Fruit fly (Drosophila melanogaster): Measurements from ENCODE around the gene Mat89Ba.

Gene Mat89Ba

DNA sequence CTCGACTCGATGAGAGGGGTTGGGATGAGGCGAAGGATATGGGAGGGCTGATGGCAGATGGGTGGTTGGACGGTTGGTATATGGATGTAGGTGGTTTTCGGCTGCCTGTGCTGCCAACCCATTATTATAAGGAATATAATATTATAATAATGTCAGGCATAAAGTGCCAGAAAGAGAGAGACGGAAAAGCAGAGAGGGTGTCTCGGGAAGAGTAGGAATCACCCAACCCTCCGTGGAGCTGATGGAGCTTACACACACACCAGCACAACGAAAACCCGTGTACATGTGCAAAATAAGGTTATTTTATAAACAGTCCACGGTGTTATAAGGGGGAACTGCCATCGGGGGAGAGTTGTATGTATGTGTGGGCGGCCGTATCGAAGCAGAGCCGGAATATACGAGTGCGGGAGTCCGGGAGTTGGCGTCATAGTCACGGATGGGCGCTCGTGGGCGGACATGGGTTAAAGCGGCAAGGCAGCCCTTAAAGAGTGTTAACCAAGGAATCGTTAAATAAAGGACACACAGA lies 23.7 kb downstream of the Mat89Ba start:
- TF ChIP-seq CG3032 (tag; optimal IDR thresholded peaks at IDR 0.05): no peak

DNA sequence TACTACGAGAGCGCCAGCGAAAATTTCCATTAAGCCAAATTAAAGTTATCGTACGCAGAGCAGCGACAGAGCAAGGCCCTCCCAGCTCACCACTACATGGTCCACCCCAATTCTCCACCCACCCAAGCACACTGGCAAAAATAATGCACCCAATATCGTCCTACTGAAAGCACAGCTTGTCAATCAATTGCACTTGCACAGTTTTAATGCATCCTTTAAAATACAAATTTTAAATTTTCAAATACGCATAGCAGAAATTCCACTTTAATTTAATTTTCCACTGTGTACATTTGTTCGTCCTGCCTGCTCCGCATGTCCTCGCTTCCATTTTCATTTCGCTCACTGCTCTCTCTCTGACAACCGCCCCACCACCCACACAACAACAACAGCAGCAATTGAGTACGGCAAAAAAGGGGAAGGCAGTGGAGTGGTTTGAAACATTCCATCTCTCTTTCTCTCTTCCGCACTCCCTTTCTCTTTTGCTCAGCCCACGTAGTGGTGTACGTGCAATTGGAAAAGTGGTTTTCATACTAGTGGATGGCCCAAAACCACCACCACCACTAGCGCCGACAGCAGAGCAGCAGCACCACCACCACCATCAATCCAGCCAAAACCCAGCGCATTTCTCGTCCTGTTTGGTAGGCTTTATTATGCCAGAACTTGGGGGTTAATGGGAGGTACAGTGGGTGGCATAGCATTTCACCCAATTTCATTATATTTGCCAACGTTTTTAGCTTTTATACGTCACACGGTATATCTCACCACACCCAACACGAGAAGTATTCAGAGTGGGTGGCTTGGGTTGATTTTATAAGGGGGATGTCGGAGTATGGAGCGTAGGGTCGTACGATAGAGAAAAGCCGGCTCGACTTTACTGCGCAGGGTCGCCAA lies 24.4 kb downstream of the Mat89Ba start:
- peak; percentile 42 for TF ChIP-seq CG9139 (GFP tag; optimal IDR thresholded peaks at IDR 0.05)
- TF ChIP-seq Sox102F (GFP tag; optimal IDR thresholded peaks at IDR 0.05): peak; percentile 53
- TF ChIP-seq CG6808 (GFP tag; optimal IDR thresholded peaks at IDR 0.05): peak; percentile 87
- TF ChIP-seq dac (GFP tag; optimal IDR thresholded peaks at IDR 0.05): peak; percentile 47
- TF ChIP-seq fd59A (GFP tag; optimal IDR thresholded peaks at IDR 0.05): peak; percentile 53
- TF ChIP-seq eg (GFP tag; IDR thresholded peaks at IDR 0.05): peak; percentile 79
- TF ChIP-seq achi (GFP tag; optimal IDR thresholded peaks at IDR 0.05): peak; percentile 64
- TF ChIP-seq CG11902 (GFP tag; optimal IDR thresholded peaks at IDR 0.05): peak; percentile 66
- peak; percentile 56 for TF ChIP-seq fd85E (GFP tag; optimal IDR thresholded peaks at IDR 0.05)
- TF ChIP-seq CG4318 (GFP tag; optimal IDR thresholded peaks at IDR 0.05): peak; percentile 73
- peak; percentile 2 for TF ChIP-seq Sox15 (GFP tag; optimal IDR thresholded peaks at IDR 0.05)
- TF ChIP-seq cyc (GFP tag; optimal IDR thresholded peaks at IDR 0.05): peak; percentile 89
- peak; percentile 30 for TF ChIP-seq CG8632 (GFP tag; optimal IDR thresholded peaks at IDR 0.05)
- TF ChIP-seq Sox14 (GFP tag; optimal IDR thresholded peaks at IDR 0.05): peak; percentile 39
- peak; percentile 47 for TF ChIP-seq fkh (GFP tag; optimal IDR thresholded peaks at IDR 0.05)
- peak; percentile 76 for TF ChIP-seq CG15336 (GFP tag; IDR thresholded peaks at IDR 0.05)
- peak; percentile 92 for TF ChIP-seq Eip78C (GFP tag)
- TF ChIP-seq CG8319 (GFP tag; optimal IDR thresholded peaks at IDR 0.05): peak; percentile 26
- peak; percentile 83 for TF ChIP-seq svp (GFP tag)
- TF ChIP-seq CG10631 (GFP tag; optimal IDR thresholded peaks at IDR 0.05): peak; percentile 49
- TF ChIP-seq CG11294 (GFP tag; IDR thresholded peaks at IDR 0.05): peak; percentile 75
- TF ChIP-seq CG10669 (GFP tag; optimal IDR thresholded peaks at IDR 0.05): peak; percentile 84
- TF ChIP-seq CG11762 (GFP tag; optimal IDR thresholded peaks at IDR 0.05; ENCODE audit: insufficient read depth): peak; percentile 81
- peak; percentile 71 for TF ChIP-seq CG6276 (GFP tag; optimal IDR thresholded peaks at IDR 0.05)
- peak; percentile 64 for TF ChIP-seq acj6 (GFP tag; optimal IDR thresholded peaks at IDR 0.05)
- peak; percentile 67 for TF ChIP-seq CG6854 (GFP tag; optimal IDR thresholded peaks at IDR 0.05)
- TF ChIP-seq Eip75B (GFP tag; optimal IDR thresholded peaks at IDR 0.05): peak; percentile 48
- TF ChIP-seq CG3919 (GFP tag; optimal IDR thresholded peaks at IDR 0.05): peak; percentile 91
- peak; percentile 67 for TF ChIP-seq esn (GFP tag; optimal IDR thresholded peaks at IDR 0.05)
- TF ChIP-seq vri (GFP tag; optimal IDR thresholded peaks at IDR 0.05): no peak
- TF ChIP-seq CG32006 (GFP tag; optimal IDR thresholded peaks at IDR 0.05): peak; percentile 84
- TF ChIP-seq Blimp-1 (GFP tag; optimal IDR thresholded peaks at IDR 0.05): peak; percentile 40
- TF ChIP-seq net (GFP tag; optimal IDR thresholded peaks at IDR 0.05): peak; percentile 58
- peak; percentile 26 for TF ChIP-seq CG16779 (tag; optimal IDR thresholded peaks at IDR 0.05)
- peak; percentile 70 for TF ChIP-seq Ets96B (tag; optimal IDR thresholded peaks at IDR 0.05)
- peak; percentile 65 for TF ChIP-seq spab (GFP tag; optimal IDR thresholded peaks at IDR 0.05)
- TF ChIP-seq CG31627 (GFP tag; optimal IDR thresholded peaks at IDR 0.05): peak; percentile 57
- peak; percentile 36 for TF ChIP-seq Ets21C (GFP tag; optimal IDR thresholded peaks at IDR 0.05)
- TF ChIP-seq CG8119 (GFP tag; IDR thresholded peaks at IDR 0.05): peak; percentile 69; the same call in 2 of the 3 replicates
- peak; percentile 16 for TF ChIP-seq CG1621 (tag; optimal IDR thresholded peaks at IDR 0.05)
- peak; percentile 65 for TF ChIP-seq Met (GFP tag; optimal IDR thresholded peaks at IDR 0.05)
- peak; percentile 74 for TF ChIP-seq OdsH (GFP tag; optimal IDR thresholded peaks at IDR 0.05)
- TF ChIP-seq Hr38 (GFP tag; optimal IDR thresholded peaks at IDR 0.05): no peak
- peak; percentile 83 for TF ChIP-seq CG3032 (tag; optimal IDR thresholded peaks at IDR 0.05)
- TF ChIP-seq Smox (GFP tag; optimal IDR thresholded peaks at IDR 0.05): peak; percentile 37
- peak; percentile 77 for TF ChIP-seq topi (GFP tag; optimal IDR thresholded peaks at IDR 0.05)
- peak; percentile 56 for TF ChIP-seq Hr39 (GFP tag; optimal IDR thresholded peaks at IDR 0.05)
